Fruit fly (Drosophila melanogaster) whole organism, embryonic: Measurements from ENCODE around the gene CG32437.

Experiments used
- ATbp ChIP-seq: fragments of 200-800 bp; sonication (Bioruptor generic); optimal IDR thresholded peaks from 2 replicates; lab custom pipeline; 2017; ENCODE audit warnings: missing biosample characterization, mild to moderate bottlenecking, missing genetic modification characterization, missing genetic modification reagents
- Aef1 ChIP-seq: fragments of 200-800 bp; sonication (Bioruptor generic); IDR thresholded peaks from 3 replicates; pipeline ENCODE4 v1.3.6; 2022; ENCODE audit warnings: missing biosample characterization, missing genetic modification characterization
- BtbVII ChIP-seq: fragments of 200-800 bp; sonication (Bioruptor generic); optimal IDR thresholded peaks from 3 replicates; lab custom pipeline; 2017; ENCODE audit warnings: missing biosample characterization, mild to moderate bottlenecking, missing genetic modification characterization
- CG10267 ChIP-seq: fragments of 200-800 bp; sonication (Bioruptor generic); optimal IDR thresholded peaks from 2 replicates; lab custom pipeline; 2018; ENCODE audit warnings: missing biosample characterization, mild to moderate bottlenecking, missing genetic modification characterization, moderate library complexity
- CG11093 ChIP-seq: fragments of 200-800 bp; sonication (Bioruptor generic); IDR thresholded peaks from 3 replicates; pipeline ENCODE4 v1.3.6; 2022; ENCODE audit warnings: missing biosample characterization, missing genetic modification characterization
- CG11247 ChIP-seq: fragments of 200-800 bp; sonication (Bioruptor generic); IDR thresholded peaks from 2 replicates; pipeline ENCODE4 v1.3.6; 2022; ENCODE audit warnings: missing biosample characterization, missing genetic modification characterization
- CG12391 ChIP-seq: fragments of 200-800 bp; sonication (Bioruptor generic); optimal IDR thresholded peaks from 3 replicates; lab custom pipeline; 2018; ENCODE audit warnings: missing biosample characterization, mild to moderate bottlenecking, missing genetic modification characterization, moderate library complexity
- CG12942 ChIP-seq: fragments of 200-800 bp; sonication (Bioruptor generic); optimal IDR thresholded peaks from 3 replicates; lab custom pipeline; 2016; ENCODE audit warnings: missing biosample characterization, missing genetic modification characterization
- CG13624 ChIP-seq: fragments of 200-800 bp; sonication (Bioruptor generic); optimal IDR thresholded peaks from 2 replicates; lab custom pipeline; 2016; ENCODE audit warnings: missing biosample characterization, missing genetic modification characterization
- CG14965 ChIP-seq: fragments of 200-800 bp; sonication (Bioruptor generic); optimal IDR thresholded peaks from 2 replicates; lab custom pipeline; 2016; ENCODE audit warnings: missing biosample characterization, missing genetic modification characterization, borderline replicate concordance
- CG15073 ChIP-seq: fragments of 200-800 bp; sonication (Bioruptor generic); optimal IDR thresholded peaks from 2 replicates; lab custom pipeline; 2016; ENCODE audit warnings: missing biosample characterization, missing genetic modification characterization
- CG17802 ChIP-seq: fragments of 200-800 bp; sonication (Bioruptor generic); optimal IDR thresholded peaks from 2 replicates; lab custom pipeline; 2018; ENCODE audit warnings: missing biosample characterization, mild to moderate bottlenecking, missing genetic modification characterization, moderate library complexity
- CG2129 ChIP-seq: fragments of 200-800 bp; sonication (Bioruptor generic); IDR thresholded peaks from 2 replicates; pipeline ENCODE4 v1.3.6; 2022; ENCODE audit warnings: missing biosample characterization, missing genetic modification characterization; ENCODE audit not compliant: partially characterized antibody
- CG3407 ChIP-seq: fragments of 200-800 bp; sonication (Bioruptor generic); optimal IDR thresholded peaks from 2 replicates; lab custom pipeline; 2018; ENCODE audit warnings: missing biosample characterization, mild to moderate bottlenecking, missing genetic modification characterization
- CG7372 ChIP-seq: fragments of 200-800 bp; sonication (Bioruptor generic); IDR thresholded peaks from 2 replicates; pipeline ENCODE4 v1.3.6; 2022; ENCODE audit warnings: missing biosample characterization, missing genetic modification characterization
- Camta ChIP-seq: fragments of 200-800 bp; sonication (Bioruptor generic); optimal IDR thresholded peaks from 2 replicates; lab custom pipeline; 2016; ENCODE audit warnings: missing biosample characterization, missing genetic modification characterization
- CoRest ChIP-seq: fragments of 200-800 bp; sonication (Bioruptor generic); optimal IDR thresholded peaks from 3 replicates; lab custom pipeline; 2018; ENCODE audit warnings: missing biosample characterization, mild to moderate bottlenecking, missing genetic modification characterization, moderate library complexity
- GATAe ChIP-seq: fragments of 200-800 bp; sonication (Bioruptor generic); conservative IDR thresholded peaks from 2 replicates; pipeline ENCODE4 v1.3.6; 2022; ENCODE audit warnings: missing biosample characterization, missing genetic modification characterization
- Hsf ChIP-seq: fragments of 200-800 bp; sonication (Bioruptor generic); optimal IDR thresholded peaks from 3 replicates; lab custom pipeline; 2016; ENCODE audit warnings: missing biosample characterization, missing genetic modification characterization
- Lhr ChIP-seq: fragments of 200-800 bp; sonication (Bioruptor generic); optimal IDR thresholded peaks from 3 replicates; lab custom pipeline; 2017; ENCODE audit warnings: mild to moderate bottlenecking, missing biosample characterization, missing genetic modification reagents, missing genetic modification characterization
- NFAT ChIP-seq: fragments of 200-800 bp; sonication (Bioruptor generic); IDR thresholded peaks from 2 replicates; pipeline ENCODE4 v1.3.6; 2022; ENCODE audit warnings: missing biosample characterization, missing genetic modification characterization
- Pdp1 ChIP-seq, 2 experiments: fragments of 200-800 bp; sonication (Bioruptor generic); optimal IDR thresholded peaks; 3 replicates each; lab custom pipeline; 2016; ENCODE audit warnings: missing biosample characterization in 2 of 2, missing genetic modification characterization in 2 of 2, mild to moderate bottlenecking in 1 of 2, moderate library complexity in 1 of 2
- Poxn ChIP-seq: fragments of 200-800 bp; sonication (Bioruptor generic); IDR thresholded peaks from 2 replicates; pipeline ENCODE4 v1.3.6; 2022; ENCODE audit warnings: missing biosample characterization, missing genetic modification characterization
- Ssrp ChIP-seq: fragments of 200-800 bp; sonication (Bioruptor generic); optimal IDR thresholded peaks from 2 replicates; lab custom pipeline; 2018; ENCODE audit warnings: missing biosample characterization, mild to moderate bottlenecking, missing genetic modification characterization, moderate library complexity
- ac ChIP-seq: fragments of 200-800 bp; sonication (Bioruptor generic); optimal IDR thresholded peaks from 3 replicates; lab custom pipeline; 2017; ENCODE audit warnings: missing biosample characterization, mild to moderate bottlenecking, missing genetic modification characterization
- amos ChIP-seq: fragments of 200-800 bp; sonication (Bioruptor generic); IDR thresholded peaks from 2 replicates; pipeline ENCODE4 v1.3.6; 2022; ENCODE audit warnings: missing biosample characterization, missing genetic modification characterization; ENCODE audit not compliant: partially characterized antibody
- bbx ChIP-seq: fragments of 200-800 bp; sonication (Bioruptor generic); IDR thresholded peaks from 2 replicates; pipeline ENCODE4 v1.3.6; 2022; ENCODE audit warnings: missing biosample characterization, missing genetic modification characterization; ENCODE audit not compliant: partially characterized antibody
- dati ChIP-seq: fragments of 200-800 bp; sonication (Bioruptor generic); IDR thresholded peaks from 2 replicates; pipeline ENCODE4 v1.3.6; 2022; ENCODE audit warnings: missing biosample characterization, missing genetic modification characterization
- esg ChIP-seq: fragments of 200-800 bp; sonication (Bioruptor generic); conservative IDR thresholded peaks from 2 replicates; pipeline ENCODE4 v1.3.6; 2022; ENCODE audit warnings: missing biosample characterization, missing genetic modification characterization
- exex ChIP-seq: fragments of 200-800 bp; sonication (Bioruptor generic); optimal IDR thresholded peaks from 4 replicates; lab custom pipeline; 2018; ENCODE audit warnings: missing biosample characterization, mild to moderate bottlenecking, missing genetic modification characterization, moderate library complexity
- eyg ChIP-seq: fragments of 200-800 bp; sonication (Bioruptor generic); optimal IDR thresholded peaks from 3 replicates; lab custom pipeline; 2016; ENCODE audit warnings: missing biosample characterization, missing genetic modification characterization
- gcm ChIP-seq: fragments of 200-800 bp; sonication (Bioruptor generic); optimal IDR thresholded peaks from 2 replicates; lab custom pipeline; 2019; ENCODE audit warnings: missing biosample characterization, mild to moderate bottlenecking, missing genetic modification characterization, moderate library complexity
- gcm2 ChIP-seq: fragments of 200-800 bp; sonication (Bioruptor generic); optimal IDR thresholded peaks from 2 replicates; lab custom pipeline; 2016; ENCODE audit warnings: missing biosample characterization, missing genetic modification characterization
- grau ChIP-seq: fragments of 200-800 bp; optimal IDR thresholded peaks from 3 replicates; lab custom pipeline; 2019; ENCODE audit warnings: missing biosample characterization, mild to moderate bottlenecking, missing genetic modification characterization, moderate library complexity
- gro ChIP-seq: fragments of 200-800 bp; sonication (Bioruptor generic); optimal IDR thresholded peaks from 2 replicates; lab custom pipeline; 2016; ENCODE audit warnings: missing biosample characterization, missing genetic modification characterization
- ind ChIP-seq: fragments of 200-800 bp; sonication (Bioruptor generic); optimal IDR thresholded peaks from 3 replicates; lab custom pipeline; 2016; ENCODE audit warnings: missing biosample characterization, missing genetic modification characterization
- ken ChIP-seq: fragments of 200-800 bp; sonication (Bioruptor generic); IDR thresholded peaks from 3 replicates; pipeline ENCODE4 v1.3.6; 2022; ENCODE audit warnings: missing biosample characterization, missing genetic modification characterization
- lab ChIP-seq: fragments of 200-800 bp; sonication (Bioruptor generic); optimal IDR thresholded peaks from 3 replicates; lab custom pipeline; 2017; ENCODE audit warnings: missing biosample characterization, missing genetic modification characterization, mild to moderate bottlenecking, moderate library complexity, missing genetic modification reagents
- lmd ChIP-seq: fragments of 200-800 bp; sonication (Bioruptor generic); IDR thresholded peaks from 2 replicates; pipeline ENCODE4 v1.3.6; 2022; ENCODE audit warnings: missing biosample characterization, missing genetic modification characterization
- mirr ChIP-seq: fragments of 200-800 bp; sonication (Bioruptor generic); optimal IDR thresholded peaks from 3 replicates; lab custom pipeline; 2018; ENCODE audit warnings: missing biosample characterization, mild to moderate bottlenecking, missing genetic modification characterization
- nerfin-1 ChIP-seq: fragments of 200-800 bp; sonication (Bioruptor generic); optimal IDR thresholded peaks from 3 replicates; lab custom pipeline; 2019; ENCODE audit warnings: missing biosample characterization, mild to moderate bottlenecking, missing genetic modification characterization, moderate library complexity
- pan ChIP-seq, 4 experiments: fragments of >200 bp in 3 of 4; fragments of 200-800 bp in 1 of 4; sonication (Bioruptor generic) in 1 of 4; optimal IDR thresholded peaks in 3 of 4; IDR thresholded peaks in 1 of 4; 2 replicates each; pipeline versions ENCODE4 v1.3.6 to Lab custom; 2017 to 2022; ENCODE audit warnings: missing biosample characterization in 2 of 4, missing genetic modification characterization in 2 of 4, mixed read lengths in 1 of 4
- pum ChIP-seq: fragments of 200-800 bp; sonication (Bioruptor generic); optimal IDR thresholded peaks from 2 replicates; lab custom pipeline; 2016; ENCODE audit warnings: missing biosample characterization, missing genetic modification characterization
- row ChIP-seq: fragments of 200-800 bp; sonication (Bioruptor generic); IDR thresholded peaks from 3 replicates; pipeline ENCODE4 v1.3.6; 2022; ENCODE audit warnings: missing biosample characterization, missing genetic modification characterization
- salm ChIP-seq: fragments of 200-800 bp; sonication (Bioruptor generic); optimal IDR thresholded peaks from 2 replicates; lab custom pipeline; 2018; ENCODE audit warnings: missing biosample characterization, mild to moderate bottlenecking, missing genetic modification characterization
- so ChIP-seq: fragments of 200-800 bp; sonication (Bioruptor generic); IDR thresholded peaks from 3 replicates; pipeline ENCODE4 v1.3.6; 2022; ENCODE audit warnings: missing biosample characterization, missing genetic modification characterization
- toy ChIP-seq: fragments of 200-800 bp; sonication (Bioruptor generic); IDR thresholded peaks from 2 replicates; pipeline ENCODE4 v1.3.6; 2022; ENCODE audit warnings: missing biosample characterization, missing genetic modification characterization
- trh ChIP-seq: fragments of 200-800 bp; sonication (Bioruptor generic); optimal IDR thresholded peaks from 2 replicates; lab custom pipeline; 2016; ENCODE audit warnings: missing biosample characterization, missing genetic modification characterization
- tup ChIP-seq: fragments of 200-800 bp; sonication (Bioruptor generic); optimal IDR thresholded peaks from 2 replicates; lab custom pipeline; 2016; ENCODE audit warnings: missing biosample characterization, mild to moderate bottlenecking, missing genetic modification characterization, moderate library complexity

CG32437 gene

dm6 chr3L:21382158-21382610 lies 24.7 kb downstream of the CG32437 start, which contains the start of gene rgn (continued):
- TF ChIP-seq mirr (GFP tag; lab: Kevin White, UChicago) (peak; percentile 25), grau (tag; lab: Kevin White, UChicago) (peak; percentile 85), Lhr (no peak), CG15073 (GFP tag; lab: Kevin White, UChicago) (no peak), CG11093 (GFP tag; lab: Robert Waterston, UW) (peak; percentile 46; the same call in 1 of the 3 replicates), Pdp1 (GFP tag; optimal IDR thresholded peaks at IDR 0.05; lab: Kevin White, UChicago) (peak; percentile 58 to 87), esg (peak; percentile 53; the same call in 1 of the 2 replicates), Camta (GFP tag; lab: Kevin White, UChicago) (peak; percentile 49), bbx (no peak), trh (GFP tag; lab: Kevin White, UChicago) (peak; percentile 16), eyg (GFP tag; lab: Kevin White, UChicago) (peak; percentile 64), CG13624 (GFP tag; lab: Kevin White, UChicago) (peak; percentile 75), pum (peak; percentile 44), CG17802 (tag; lab: Kevin White, UChicago) (no peak), salm (tag; lab: Kevin White, UChicago) (no peak), ATbp (GFP tag; lab: Kevin White, UChicago) (peak; percentile 46), CG12391 (tag; lab: Kevin White, UChicago) (peak; percentile 77), lab (GFP tag; lab: Kevin White, UChicago) (peak; percentile 90), ken (GFP tag; lab: Robert Waterston, UW) (peak; percentile 41; the same call in 1 of the 3 replicates), CoRest (tag; lab: Kevin White, UChicago) (peak; percentile 84), gro (GFP tag; lab: Kevin White, UChicago) (peak; percentile 64), amos (GFP tag; lab: Robert Waterston, UW) (no peak; the same call in 1 of the 2 replicates), row (GFP tag; lab: Robert Waterston, UW) (peak; percentile 81), gcm2 (GFP tag; lab: Kevin White, UChicago) (no peak), CG2129 (GFP tag; lab: Robert Waterston, UW) (no peak), CG11247 (GFP tag; lab: Robert Waterston, UW) (peak; percentile 72), ind (peak; percentile 79), Hsf (peak; percentile 62), CG12942 (GFP tag; lab: Kevin White, UChicago) (peak; percentile 65), CG3407 (no peak), ac (GFP tag; lab: Kevin White, UChicago) (no peak), toy (GFP tag; lab: Robert Waterston, UW) (0 out of 2 replicates have a peak, but pooled peaks have one; percentile 31), Aef1 (GFP tag; lab: Robert Waterston, UW) (peak; percentile 82), gcm (GFP tag; lab: Kevin White, UChicago) (peak; percentile 44), lmd (GFP tag; lab: Robert Waterston, UW) (peak; percentile 77; the same call in 1 of the 2 replicates), Poxn (GFP tag; lab: Robert Waterston, UW) (peak; percentile 52; the same call in 1 of the 2 replicates), tup (GFP tag; lab: Kevin White, UChicago) (no peak), GATAe (GFP tag; lab: Robert Waterston, UW) (peak; percentile 43; the same call in 1 of the 2 replicates), CG14965 (GFP tag; lab: Kevin White, UChicago) (no peak), pan (optimal IDR thresholded peaks at IDR 0.05; lab: Kevin White, UChicago) (no peak), pan (GFP tag; optimal IDR thresholded peaks at IDR 0.05 in 1 of 2, IDR thresholded peaks at IDR 0.05 in 1 of 2) (peak in 1 of 2 experiments; percentile 77), nerfin-1 (tag; lab: Kevin White, UChicago) (peak; percentile 26), BtbVII (GFP tag; lab: Kevin White, UChicago) (peak; percentile 80), CG10267 (peak; percentile 48), dati (no peak), NFAT (peak; percentile 73), Ssrp (tag; lab: Kevin White, UChicago) (peak; percentile 43), so (peak; percentile 72; the same call in 2 of the 3 replicates), CG7372 (peak; percentile 56; the same call in 1 of the 2 replicates), exex (tag; lab: Kevin White, UChicago) (peak; percentile 42)
